Worm (Caenorhabditis elegans) whole organism, early embryonic: ENCODE measurements around the gene C23H3.9.

Experiments
- ama-1 ChIP-seq: fragments of 150-350 bp; optimal IDR thresholded peaks from 2 replicates; lab custom pipeline; 2014
- hmbx-1 ChIP-seq: sonication (generic microtip); optimal IDR thresholded peaks from 2 replicates; lab custom pipeline; 2016; ENCODE audit warnings: mild to moderate bottlenecking, missing genetic modification characterization, missing compliant biosample characterization
- sea-1 ChIP-seq: fragments of 200-800 bp; sonication (Bioruptor generic); conservative IDR thresholded peaks from 2 replicates; pipeline ENCODE4 v1.3.6; 2022; ENCODE audit warnings: missing genetic modification characterization, missing compliant biosample characterization

DNA sequence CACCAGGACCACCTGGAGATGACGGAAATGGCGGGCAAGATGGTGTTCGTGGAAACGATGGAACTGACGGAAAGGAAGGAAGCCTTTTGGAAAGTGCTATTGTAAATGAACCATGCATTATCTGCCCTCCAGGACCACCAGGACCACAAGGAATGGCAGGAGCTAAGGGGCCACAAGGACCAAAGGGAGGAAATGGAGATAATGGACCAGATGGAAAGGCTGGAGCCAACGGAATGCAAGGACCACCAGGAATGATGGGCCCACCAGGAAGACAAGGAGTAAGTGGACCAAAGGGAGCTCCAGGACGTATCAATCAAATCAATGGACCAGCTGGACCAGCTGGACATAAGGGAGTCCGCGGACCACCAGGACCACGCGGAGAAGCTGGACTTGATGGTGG lies 55.3 kb downstream of the C23H3.9 start:
- no peak for TF ChIP-seq hmbx-1 (tag; lab: Kevin White, UChicago)
- TF ChIP-seq ama-1 (lab: Kevin White, UChicago) = no peak
- no peak for TF ChIP-seq sea-1 (GFP tag; lab: Robert Waterston, UW)
